Fruit fly (Drosophila melanogaster): ENCODE measurements around the gene Jon25Bii.

The Jon25Bii gene

dm6 chr2L:4906546-4907250 lies 46.2 kb downstream of the Jon25Bii start, which contains the start of gene snsl (continued):
- TF ChIP-seq sc (optimal IDR thresholded peaks at IDR 0.05) (no peak), sc (GFP tag; optimal IDR thresholded peaks at IDR 0.05) (no peak), CG15073 (GFP tag; optimal IDR thresholded peaks at IDR 0.05) (no peak), vvl (GFP tag; IDR thresholded peaks at IDR 0.05) (peak; percentile 38; the same call in 1 of the 2 replicates), pan (optimal IDR thresholded peaks at IDR 0.05) (no peak), pan (GFP tag; optimal IDR thresholded peaks at IDR 0.05 in 1 of 2, IDR thresholded peaks at IDR 0.05 in 1 of 2) (peak in 1 of 2 experiments; percentile 47), CG12769 (tag; optimal IDR thresholded peaks at IDR 0.05) (no peak), sens-2 (GFP tag; IDR thresholded peaks at IDR 0.05) (no peak), en (GFP tag; optimal IDR thresholded peaks at IDR 0.05) (no peak), wek (GFP tag; optimal IDR thresholded peaks at IDR 0.05) (no peak), H15 (GFP tag; IDR thresholded peaks at IDR 0.05) (no peak), sisA (GFP tag; IDR thresholded peaks at IDR 0.05) (no peak; the same call in 1 of the 2 replicates), az2 (GFP tag; optimal IDR thresholded peaks at IDR 0.05) (peak; percentile 23), ewg (GFP tag; optimal IDR thresholded peaks at IDR 0.05) (no peak), HmgZ (tag; optimal IDR thresholded peaks at IDR 0.05) (no peak), Max (GFP tag; optimal IDR thresholded peaks at IDR 0.05) (no peak), Bteb2 (GFP tag; optimal IDR thresholded peaks at IDR 0.05) (no peak), CG11085 (GFP tag; IDR thresholded peaks at IDR 0.05) (no peak), HLH4C (GFP tag; IDR thresholded peaks at IDR 0.05; ENCODE audit: partially characterized antibody) (no peak), BEAF-32 (GFP tag; optimal IDR thresholded peaks at IDR 0.05) (no peak), Side (GFP tag; optimal IDR thresholded peaks at IDR 0.05) (no peak), ash1 (GFP tag; optimal IDR thresholded peaks at IDR 0.05) (no peak), CG3065 (GFP tag; optimal IDR thresholded peaks at IDR 0.05) (no peak), sr (GFP tag; IDR thresholded peaks at IDR 0.05) (no peak), gt (GFP tag; IDR thresholded peaks at IDR 0.05) (no peak), CG1233 (GFP tag; optimal IDR thresholded peaks at IDR 0.05) (peak; percentile 16), gce (GFP tag; IDR thresholded peaks at IDR 0.05) (no peak), YL-1 (GFP tag; optimal IDR thresholded peaks at IDR 0.05) (no peak), sob (GFP tag; IDR thresholded peaks at IDR 0.05) (no peak; the same call in 1 of the 2 replicates), CG4404 (GFP tag; IDR thresholded peaks at IDR 0.05) (no peak), CG3281 (GFP tag; optimal IDR thresholded peaks at IDR 0.05) (peak; percentile 41), MTF-1 (GFP tag; optimal IDR thresholded peaks at IDR 0.05; ENCODE audit: borderline replicate concordance) (no peak), MBD-R2 (GFP tag; IDR thresholded peaks at IDR 0.05) (peak; percentile 21; the same call in 1 of the 2 replicates), Lpt (GFP tag; optimal IDR thresholded peaks at IDR 0.05) (no peak), mam (GFP tag; optimal IDR thresholded peaks at IDR 0.05) (no peak), CG32772 (GFP tag; IDR thresholded peaks at IDR 0.05) (no peak), nerfin-1 (tag; optimal IDR thresholded peaks at IDR 0.05) (peak; percentile 77), Six4 (GFP tag; optimal IDR thresholded peaks at IDR 0.05) (peak; percentile 35), CHES-1-like (GFP tag; optimal IDR thresholded peaks at IDR 0.05) (no peak), nmo (GFP tag; optimal IDR thresholded peaks at IDR 0.05) (peak; percentile 79), Hr3 (GFP tag; optimal IDR thresholded peaks at IDR 0.05) (peak; percentile 55), stwl (tag; optimal IDR thresholded peaks at IDR 0.05) (no peak), Dbx (GFP tag; IDR thresholded peaks at IDR 0.05) (0 out of 3 replicates have a peak, but pooled peaks have one; percentile 14), jumu (GFP tag; optimal IDR thresholded peaks at IDR 0.05) (no peak), ci (GFP tag; IDR thresholded peaks at IDR 0.05) (peak; percentile 58; the same call in 2 of the 3 replicates), CG16863 (GFP tag; optimal IDR thresholded peaks at IDR 0.05) (no peak), Optix (GFP tag; IDR thresholded peaks at IDR 0.05) (no peak), D19B (GFP tag; optimal IDR thresholded peaks at IDR 0.05) (no peak), CG8281 (tag; optimal IDR thresholded peaks at IDR 0.05) (peak; percentile 41), CG12744 (GFP tag; optimal IDR thresholded peaks at IDR 0.05) (no peak), pb (GFP tag; optimal IDR thresholded peaks at IDR 0.05) (no peak)

Measured in whole organism, embryonic.